Fruit fly (Drosophila melanogaster) whole organism, embryonic: ENCODE results near the gene CenB1A.

Source experiments
- Atf3 ChIP-seq: fragments of 200-800 bp; sonication (Bioruptor generic); optimal IDR thresholded peaks from 3 replicates; lab custom pipeline; 2016; ENCODE audit warnings: missing biosample characterization, missing genetic modification characterization
- CG10209 ChIP-seq: fragments of 200-800 bp; sonication (Bioruptor generic); optimal IDR thresholded peaks from 3 replicates; lab custom pipeline; 2017; ENCODE audit warnings: missing biosample characterization, mild to moderate bottlenecking, missing genetic modification characterization, missing genetic modification reagents
- CG1024 ChIP-seq: fragments of 200-800 bp; sonication (Bioruptor generic); IDR thresholded peaks from 2 replicates; pipeline ENCODE4 v1.3.6; 2022; ENCODE audit warnings: missing biosample characterization, missing genetic modification characterization
- CG11560 ChIP-seq: fragments of 200-800 bp; sonication (Bioruptor generic); IDR thresholded peaks from 3 replicates; pipeline ENCODE4 v1.3.6; 2022; ENCODE audit warnings: missing biosample characterization, missing genetic modification characterization
- CG15514 ChIP-seq: fragments of 200-800 bp; sonication (Bioruptor generic); optimal IDR thresholded peaks from 3 replicates; lab custom pipeline; 2017; ENCODE audit warnings: missing biosample characterization, missing genetic modification characterization, mild to moderate bottlenecking, moderate library complexity, missing genetic modification reagents
- CG15601 ChIP-seq: fragments of 200-800 bp; sonication (Bioruptor generic); optimal IDR thresholded peaks from 3 replicates; lab custom pipeline; 2019; ENCODE audit warnings: missing biosample characterization, mild to moderate bottlenecking, missing genetic modification characterization, moderate library complexity
- CG17612 ChIP-seq: fragments of 200-800 bp; sonication (Bioruptor generic); IDR thresholded peaks from 2 replicates; pipeline ENCODE4 v1.3.6; 2022; ENCODE audit warnings: missing biosample characterization, missing genetic modification characterization
- CG1792 ChIP-seq: fragments of 200-800 bp; sonication (Bioruptor generic); optimal IDR thresholded peaks from 2 replicates; lab custom pipeline; 2016; ENCODE audit warnings: missing biosample characterization, missing genetic modification characterization
- CG2116 ChIP-seq: fragments of 200-800 bp; sonication (Bioruptor generic); optimal IDR thresholded peaks from 3 replicates; lab custom pipeline; 2018; ENCODE audit warnings: missing biosample characterization, mild to moderate bottlenecking, missing genetic modification characterization
- CG30020 ChIP-seq: fragments of 200-800 bp; optimal IDR thresholded peaks from 2 replicates; lab custom pipeline; 2019; ENCODE audit warnings: missing biosample characterization, mild to moderate bottlenecking, missing genetic modification characterization, moderate library complexity
- CG3065 ChIP-seq: fragments of 200-800 bp; sonication (Bioruptor generic); optimal IDR thresholded peaks from 2 replicates; lab custom pipeline; 2016; ENCODE audit warnings: missing biosample characterization, missing genetic modification characterization
- CG34422 ChIP-seq: fragments of 200-800 bp; sonication (Bioruptor generic); IDR thresholded peaks from 3 replicates; pipeline ENCODE4 v1.3.6; 2022; ENCODE audit warnings: missing biosample characterization, missing genetic modification characterization
- CG3726 ChIP-seq: fragments of 200-800 bp; sonication (Bioruptor generic); IDR thresholded peaks from 3 replicates; pipeline ENCODE4, ENCODE4 v1.3.6; 2022; ENCODE audit warnings: missing biosample characterization, missing genetic modification characterization
- CG6254 ChIP-seq: fragments of 200-800 bp; sonication (Bioruptor generic); optimal IDR thresholded peaks from 3 replicates; lab custom pipeline; 2017; ENCODE audit warnings: mild to moderate bottlenecking, missing biosample characterization, missing genetic modification reagents, missing genetic modification characterization
- CG7372 ChIP-seq: fragments of 200-800 bp; sonication (Bioruptor generic); IDR thresholded peaks from 2 replicates; pipeline ENCODE4 v1.3.6; 2022; ENCODE audit warnings: missing biosample characterization, missing genetic modification characterization
- CG7839 ChIP-seq: fragments of 200-800 bp; sonication (Bioruptor generic); optimal IDR thresholded peaks from 3 replicates; lab custom pipeline; 2018; ENCODE audit warnings: missing biosample characterization, mild to moderate bottlenecking, missing genetic modification characterization, moderate library complexity
- CG9876 ChIP-seq: fragments of 200-800 bp; sonication (Bioruptor generic); optimal IDR thresholded peaks from 2 replicates; lab custom pipeline; 2016; ENCODE audit warnings: missing biosample characterization, missing genetic modification characterization
- Camta ChIP-seq: fragments of 200-800 bp; sonication (Bioruptor generic); optimal IDR thresholded peaks from 2 replicates; lab custom pipeline; 2016; ENCODE audit warnings: missing biosample characterization, missing genetic modification characterization
- Dp ChIP-seq: fragments of 200-800 bp; sonication (Bioruptor generic); optimal IDR thresholded peaks from 2 replicates; lab custom pipeline; 2018; ENCODE audit warnings: missing biosample characterization, mild to moderate bottlenecking, missing genetic modification characterization, moderate library complexity
- E2f2 ChIP-seq: fragments of 200-800 bp; sonication (Bioruptor generic); IDR thresholded peaks from 2 replicates; pipeline ENCODE4 v1.3.6; 2022; ENCODE audit warnings: missing biosample characterization, missing genetic modification characterization
- Ets65A ChIP-seq: fragments of 200-800 bp; sonication (Bioruptor generic); peaks from one replicate; lab custom pipeline; 2016; ENCODE audit warnings: missing biosample characterization, missing genetic modification characterization
- Fer1 ChIP-seq: fragments of 200-800 bp; sonication (Bioruptor generic); optimal IDR thresholded peaks from 2 replicates; lab custom pipeline; 2017; ENCODE audit warnings: missing biosample characterization, mild to moderate bottlenecking, missing genetic modification characterization
- Hmx ChIP-seq: fragments of 200-800 bp; sonication (Bioruptor generic); optimal IDR thresholded peaks from 2 replicates; lab custom pipeline; 2016; ENCODE audit warnings: missing biosample characterization, missing genetic modification characterization
- Meics ChIP-seq: fragments of 200-800 bp; sonication (Bioruptor generic); optimal IDR thresholded peaks from 2 replicates; lab custom pipeline; 2017; ENCODE audit warnings: missing biosample characterization, mild to moderate bottlenecking, missing genetic modification characterization
- Neu2 ChIP-seq: fragments of 200-800 bp; sonication (Bioruptor generic); optimal IDR thresholded peaks from 3 replicates; lab custom pipeline; 2016; ENCODE audit warnings: missing biosample characterization, missing genetic modification characterization, borderline replicate concordance
- Six4 ChIP-seq: fragments of 200-800 bp; sonication (Bioruptor generic); optimal IDR thresholded peaks from 2 replicates; lab custom pipeline; 2016; ENCODE audit warnings: missing biosample characterization, missing genetic modification characterization
- Sox102F ChIP-seq: fragments of 200-800 bp; sonication (Bioruptor generic); optimal IDR thresholded peaks from 2 replicates; lab custom pipeline; 2018; ENCODE audit warnings: missing biosample characterization, mild to moderate bottlenecking, missing genetic modification characterization, moderate library complexity
- Sry-δ ChIP-seq: fragments of 200-800 bp; sonication (Bioruptor generic); optimal IDR thresholded peaks from 2 replicates; lab custom pipeline; 2016; ENCODE audit warnings: missing biosample characterization, missing genetic modification characterization
- az2 ChIP-seq: fragments of 200-800 bp; sonication (Bioruptor generic); optimal IDR thresholded peaks from 3 replicates; lab custom pipeline; 2016; ENCODE audit warnings: missing biosample characterization, missing genetic modification characterization
- cg ChIP-seq: fragments of 200-800 bp; sonication (Bioruptor generic); optimal IDR thresholded peaks from 3 replicates; lab custom pipeline; 2019; ENCODE audit warnings: missing biosample characterization, mild to moderate bottlenecking, missing genetic modification characterization, moderate library complexity
- cwo ChIP-seq: fragments of 200-800 bp; sonication (Bioruptor generic); optimal IDR thresholded peaks from 3 replicates; lab custom pipeline; 2017; ENCODE audit warnings: missing biosample characterization, missing genetic modification characterization, mild to moderate bottlenecking, moderate library complexity, missing genetic modification reagents
- dmrt11E ChIP-seq: fragments of 200-800 bp; sonication (Bioruptor generic); optimal IDR thresholded peaks from 3 replicates; lab custom pipeline; 2018; ENCODE audit warnings: missing biosample characterization, mild to moderate bottlenecking, missing genetic modification characterization, moderate library complexity
- grau ChIP-seq: fragments of 200-800 bp; optimal IDR thresholded peaks from 3 replicates; lab custom pipeline; 2019; ENCODE audit warnings: missing biosample characterization, mild to moderate bottlenecking, missing genetic modification characterization, moderate library complexity
- inv ChIP-seq: fragments of 200-800 bp; sonication (Bioruptor generic); IDR thresholded peaks from 2 replicates; pipeline ENCODE4 v1.3.6; 2022; ENCODE audit warnings: missing biosample characterization, missing genetic modification characterization; ENCODE audit not compliant: partially characterized antibody
- jigr1 ChIP-seq: fragments of 200-800 bp; sonication (Bioruptor generic); IDR thresholded peaks from 3 replicates; pipeline ENCODE4 v1.3.6; 2022; ENCODE audit warnings: missing biosample characterization, missing genetic modification characterization
- knrl ChIP-seq: fragments of 200-800 bp; sonication (Bioruptor generic); IDR thresholded peaks from 3 replicates; pipeline ENCODE4 v1.3.6; 2022; ENCODE audit warnings: missing biosample characterization, missing genetic modification characterization; ENCODE audit not compliant: partially characterized antibody
- maf-S ChIP-seq: fragments of 200-800 bp; sonication (Bioruptor generic); optimal IDR thresholded peaks from 2 replicates; lab custom pipeline; 2016; ENCODE audit warnings: missing biosample characterization, missing genetic modification characterization
- pfk ChIP-seq: fragments of 200-800 bp; sonication (Bioruptor generic); optimal IDR thresholded peaks from 2 replicates; lab custom pipeline; 2018; ENCODE audit warnings: missing biosample characterization, mild to moderate bottlenecking, missing genetic modification characterization, moderate library complexity
- pita ChIP-seq: fragments of 200-800 bp; sonication (Bioruptor generic); optimal IDR thresholded peaks from 2 replicates; lab custom pipeline; 2017; ENCODE audit warnings: missing biosample characterization, mild to moderate bottlenecking, missing genetic modification characterization
- pzg ChIP-seq: fragments of 200-800 bp; sonication (Bioruptor generic); optimal IDR thresholded peaks from 3 replicates; lab custom pipeline; 2018; ENCODE audit warnings: missing biosample characterization, mild to moderate bottlenecking, missing genetic modification characterization, moderate library complexity
- row ChIP-seq: fragments of 200-800 bp; sonication (Bioruptor generic); IDR thresholded peaks from 3 replicates; pipeline ENCODE4 v1.3.6; 2022; ENCODE audit warnings: missing biosample characterization, missing genetic modification characterization
- schlank ChIP-seq: fragments of 200-800 bp; sonication (Bioruptor generic); optimal IDR thresholded peaks from 2 replicates; lab custom pipeline; 2018; ENCODE audit warnings: missing biosample characterization, mild to moderate bottlenecking, missing genetic modification characterization
- scrt ChIP-seq: fragments of 200-800 bp; sonication (Bioruptor generic); optimal IDR thresholded peaks from 2 replicates; lab custom pipeline; 2018; ENCODE audit warnings: missing biosample characterization, mild to moderate bottlenecking, missing genetic modification characterization, moderate library complexity
- sens ChIP-seq: fragments of 200-800 bp; sonication (Bioruptor generic); peaks from one replicate; lab custom pipeline; 2016; ENCODE audit warnings: missing biosample characterization, missing genetic modification characterization
- shn ChIP-seq: fragments of 200-800 bp; sonication (Bioruptor generic); optimal IDR thresholded peaks from 3 replicates; lab custom pipeline; 2016; ENCODE audit warnings: missing biosample characterization, missing genetic modification characterization
- slbo ChIP-seq: fragments of 200-800 bp; sonication (Bioruptor generic); IDR thresholded peaks from 2 replicates; pipeline ENCODE4 v1.3.6; 2022; ENCODE audit warnings: missing biosample characterization, missing genetic modification characterization
- stwl ChIP-seq: fragments of 200-800 bp; sonication (Bioruptor generic); optimal IDR thresholded peaks from 3 replicates; lab custom pipeline; 2018; ENCODE audit warnings: missing biosample characterization, mild to moderate bottlenecking, missing genetic modification characterization, moderate library complexity
- tup ChIP-seq: fragments of 200-800 bp; sonication (Bioruptor generic); optimal IDR thresholded peaks from 2 replicates; lab custom pipeline; 2016; ENCODE audit warnings: missing biosample characterization, mild to moderate bottlenecking, missing genetic modification characterization, moderate library complexity
- wdn ChIP-seq: fragments of 200-800 bp; sonication (Bioruptor generic); IDR thresholded peaks from 2 replicates; pipeline ENCODE4 v1.3.6; 2022; ENCODE audit warnings: missing biosample characterization, missing genetic modification characterization
- zen ChIP-seq: fragments of 200-800 bp; sonication (Bioruptor generic); optimal IDR thresholded peaks from 3 replicates; lab custom pipeline; 2018; ENCODE audit warnings: missing biosample characterization, mild to moderate bottlenecking, missing genetic modification characterization, moderate library complexity

The CenB1A gene

DNA sequence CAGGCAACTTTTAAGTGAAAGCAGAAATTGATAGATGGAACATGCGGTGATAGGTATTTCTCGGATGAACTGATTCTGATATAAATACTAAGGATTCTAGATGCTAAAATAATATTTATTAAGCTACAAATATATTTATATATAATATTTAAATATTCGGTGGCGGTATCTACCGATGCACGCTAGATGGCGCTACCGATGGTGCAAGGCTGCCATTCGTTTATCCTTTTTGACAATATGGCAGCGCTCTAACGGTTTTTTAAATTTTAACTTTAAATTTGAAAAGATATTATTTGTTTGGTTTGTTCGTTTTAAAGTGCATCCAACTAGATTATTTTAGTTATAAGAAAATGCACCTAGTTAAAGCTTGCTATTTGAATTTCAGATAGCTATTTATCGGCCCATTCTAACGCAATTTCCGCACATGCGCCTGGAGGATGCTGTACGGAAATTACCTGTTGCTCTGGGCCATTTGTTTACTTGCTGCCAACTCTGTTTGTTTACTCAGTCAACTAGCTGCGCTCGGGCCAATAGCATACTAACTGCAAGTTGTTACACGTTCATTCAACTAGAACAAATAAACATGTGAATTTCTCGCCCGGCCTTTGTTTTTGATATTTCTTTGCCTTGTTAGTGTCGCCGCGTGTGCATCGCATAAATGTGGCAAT is 41.2 kb downstream of the CenB1A start, which contains the start of gene VhaAC39-2 (continued):
- TF ChIP-seq jigr1 (GFP tag; lab: Robert Waterston, UW) (no peak), CG11560 (tag; lab: Robert Waterston, UW) (no peak), E2f2 (peak; percentile 68), Atf3 (GFP tag; lab: Kevin White, UChicago) (no peak), az2 (no peak), schlank (tag; lab: Kevin White, UChicago) (no peak), Camta (GFP tag; lab: Kevin White, UChicago) (no peak), pita (GFP tag; lab: Kevin White, UChicago) (peak; percentile 9), row (GFP tag; lab: Robert Waterston, UW) (no peak), stwl (tag; lab: Kevin White, UChicago) (peak; percentile 36), zen (peak; percentile 6), sens (GFP tag; lab: Kevin White, UChicago) (no peak), Dp (GFP tag; lab: Kevin White, UChicago) (peak; percentile 57), grau (tag; lab: Kevin White, UChicago) (peak; percentile 4), CG15601 (tag; lab: Kevin White, UChicago) (no peak), scrt (GFP tag; lab: Kevin White, UChicago) (peak; percentile 93), Fer1 (GFP tag; lab: Kevin White, UChicago) (no peak), slbo (peak; percentile 55), pfk (no peak), cg (no peak), CG6254 (GFP tag; lab: Kevin White, UChicago) (no peak), wdn (GFP tag; lab: Robert Waterston, UW) (no peak), CG1792 (GFP tag; lab: Kevin White, UChicago) (no peak), Hmx (GFP tag; lab: Kevin White, UChicago) (no peak), CG3726 (GFP tag; lab: Robert Waterston, UW) (no peak), CG2116 (GFP tag; lab: Kevin White, UChicago) (peak; percentile 42), Sox102F (GFP tag; lab: Kevin White, UChicago) (no peak), CG7839 (tag; lab: Kevin White, UChicago) (peak; percentile 3), CG30020 (tag; lab: Kevin White, UChicago) (no peak), inv (GFP tag; lab: Robert Waterston, UW) (no peak), Neu2 (GFP tag; lab: Kevin White, UChicago) (no peak), cwo (GFP tag; lab: Kevin White, UChicago) (no peak), CG3065 (no peak), Ets65A (GFP tag; lab: Kevin White, UChicago) (peak; percentile 22), pzg (GFP tag; lab: Kevin White, UChicago) (peak; percentile 14), maf-S (GFP tag; lab: Kevin White, UChicago) (no peak), CG34422 (no peak), Sry-δ (GFP tag; lab: Kevin White, UChicago) (no peak), CG10209 (GFP tag; lab: Kevin White, UChicago) (no peak), Meics (GFP tag; lab: Kevin White, UChicago) (peak; percentile 23), CG15514 (GFP tag; lab: Kevin White, UChicago) (peak; percentile 6), CG9876 (GFP tag; lab: Kevin White, UChicago) (no peak), Six4 (GFP tag; lab: Kevin White, UChicago) (no peak), knrl (GFP tag; lab: Robert Waterston, UW) (no peak), shn (GFP tag; lab: Kevin White, UChicago) (no peak), CG7372 (no peak), tup (GFP tag; lab: Kevin White, UChicago) (no peak), dmrt11E (tag; lab: Kevin White, UChicago) (peak; percentile 21), CG1024 (GFP tag; lab: Robert Waterston, UW) (no peak), CG17612 (GFP tag; lab: Robert Waterston, UW) (no peak)
